Fruit fly (Drosophila melanogaster): ENCODE measurements around the gene CG31913.

The CG31913 gene

dm6 chr2L:5797977-5798376 lies 14.1 kb downstream of the CG31913 start (continued):
- TF ChIP-seq cato (GFP tag; optimal IDR thresholded peaks at IDR 0.05; ENCODE audit: borderline replicate concordance) (no peak), CG7372 (GFP tag; IDR thresholded peaks at IDR 0.05) (no peak), fd102C (GFP tag; optimal IDR thresholded peaks at IDR 0.05) (no peak), CG12391 (tag; optimal IDR thresholded peaks at IDR 0.05) (peak; percentile 3), sr (GFP tag; IDR thresholded peaks at IDR 0.05) (no peak), CG34422 (GFP tag; IDR thresholded peaks at IDR 0.05) (no peak), lola (GFP tag; optimal IDR thresholded peaks at IDR 0.05) (no peak), CG14667 (GFP tag; IDR thresholded peaks at IDR 0.05) (no peak), btn (GFP tag; optimal IDR thresholded peaks at IDR 0.05) (no peak), ranshi (GFP tag; IDR thresholded peaks at IDR 0.05) (peak; percentile 26; the same call in 1 of the 2 replicates), ken (GFP tag; IDR thresholded peaks at IDR 0.05) (no peak), CG4707 (GFP tag; optimal IDR thresholded peaks at IDR 0.05) (no peak), danr (GFP tag; IDR thresholded peaks at IDR 0.05) (no peak), C15 (GFP tag; IDR thresholded peaks at IDR 0.05) (0 out of 3 replicates have a peak, but pooled peaks have one; percentile 60), Chrac-16 (GFP tag; optimal IDR thresholded peaks at IDR 0.05) (no peak), E2f2 (GFP tag; IDR thresholded peaks at IDR 0.05) (0 out of 2 replicates have a peak, but pooled peaks have one; percentile 29), Elba2 (GFP tag; optimal IDR thresholded peaks at IDR 0.05) (no peak), nerfin-2 (GFP tag; IDR thresholded peaks at IDR 0.05; ENCODE audit: partially characterized antibody) (no peak), unpg (GFP tag; optimal IDR thresholded peaks at IDR 0.05) (peak; percentile 73), tin (GFP tag; optimal IDR thresholded peaks at IDR 0.05) (no peak), CG7987 (GFP tag; optimal IDR thresholded peaks at IDR 0.05) (peak; percentile 73), ind (GFP tag; optimal IDR thresholded peaks at IDR 0.05) (no peak), CG33213 (GFP tag; optimal IDR thresholded peaks at IDR 0.05) (peak; percentile 30), rib (GFP tag; IDR thresholded peaks at IDR 0.05) (peak; percentile 55), sob (GFP tag; IDR thresholded peaks at IDR 0.05) (peak; percentile 80; the same call in 1 of the 2 replicates), CG16779 (GFP tag; IDR thresholded peaks at IDR 0.05) (no peak), dmrt99B (tag; optimal IDR thresholded peaks at IDR 0.05) (peak; percentile 1), ci (GFP tag; IDR thresholded peaks at IDR 0.05) (no peak), croc (GFP tag; conservative IDR thresholded peaks at IDR 0.05) (no peak), Atf3 (GFP tag; optimal IDR thresholded peaks at IDR 0.05) (no peak), ham (GFP tag; IDR thresholded peaks at IDR 0.05) (no peak), Dek (tag; optimal IDR thresholded peaks at IDR 0.05) (peak; percentile 67), Sin3A (optimal IDR thresholded peaks at IDR 0.05) (no peak), H2.0 (GFP tag; IDR thresholded peaks at IDR 0.05) (no peak), z (GFP tag; IDR thresholded peaks at IDR 0.05) (no peak), Mad (GFP tag; optimal IDR thresholded peaks at IDR 0.05) (peak; percentile 11), Optix (GFP tag; IDR thresholded peaks at IDR 0.05) (no peak), CG5245 (GFP tag; optimal IDR thresholded peaks at IDR 0.05) (no peak), CG12744 (GFP tag; optimal IDR thresholded peaks at IDR 0.05) (peak; percentile 30), CoRest (tag; optimal IDR thresholded peaks at IDR 0.05) (peak; percentile 75), Abd-B (GFP tag; optimal IDR thresholded peaks at IDR 0.05) (no peak), CG1233 (GFP tag; optimal IDR thresholded peaks at IDR 0.05) (peak; percentile 68), NfI (GFP tag; optimal IDR thresholded peaks at IDR 0.05) (peak; percentile 33), CG13424 (tag; optimal IDR thresholded peaks at IDR 0.05) (no peak), CG3726 (GFP tag; IDR thresholded peaks at IDR 0.05) (no peak), slp2 (GFP tag; optimal IDR thresholded peaks at IDR 0.05) (no peak), Oli (tag; optimal IDR thresholded peaks at IDR 0.05) (peak; percentile 38), slou (GFP tag; optimal IDR thresholded peaks at IDR 0.05) (no peak), Hr51 (GFP tag; optimal IDR thresholded peaks at IDR 0.05) (peak in 1 of 2 experiments; percentile 30), row (GFP tag; IDR thresholded peaks at IDR 0.05) (no peak; the same call in 2 of the 3 replicates), CG12071 (GFP tag; optimal IDR thresholded peaks at IDR 0.05) (peak; percentile 60), Vsx1 (GFP tag; optimal IDR thresholded peaks at IDR 0.05) (peak; percentile 38)

Data from whole organism, embryonic.